4 fruit fly cellular contexts compared by ENCODE assay signal in genomic region chr3L:14451534-14451933, dm6.
TF ChIP-seq lines count a peak whose summit lies in the region.

No protein-coding gene starts in this region.

- no peak for TF ChIP-seq CTCF in whole organism, embryonic (GFP tag; optimal IDR thresholded peaks at IDR 0.05; lab: Kevin White, UChicago)

TF ChIP-seq in whole organism, embryonic, 481 proteins besides CTCF, POLR2A, EP300 and RAD21 (continues in another document):
- 0 out of 2 replicates have a peak, but pooled peaks have one; percentile 27 for TF ChIP-seq CG32772 (GFP tag; IDR thresholded peaks at IDR 0.05; lab: Robert Waterston, UW)
- no peak for TF ChIP-seq da (GFP tag; optimal IDR thresholded peaks at IDR 0.05; lab: Kevin White, UChicago)
- 0 out of 2 replicates have a peak, but pooled peaks have one; percentile 12 for TF ChIP-seq CG31441 (GFP tag; IDR thresholded peaks at IDR 0.05; lab: Robert Waterston, UW)
- peak; percentile 7 for TF ChIP-seq CG14710 (tag; optimal IDR thresholded peaks at IDR 0.05; lab: Kevin White, UChicago)
- no peak for TF ChIP-seq hkb (optimal IDR thresholded peaks at IDR 0.05; lab: Kevin White, UChicago)
- TF ChIP-seq hkb (GFP tag; IDR thresholded peaks at IDR 0.05; lab: Robert Waterston, UW) = no peak
- TF ChIP-seq CG8765 (GFP tag; IDR thresholded peaks at IDR 0.05; lab: Robert Waterston, UW) = peak; percentile 39; the same call in 1 of the 2 replicates
- TF ChIP-seq Pdp1 (GFP tag; optimal IDR thresholded peaks at IDR 0.05; lab: Kevin White, UChicago) = no peak
- peak; percentile 1 for TF ChIP-seq zf30C (GFP tag; optimal IDR thresholded peaks at IDR 0.05; lab: Kevin White, UChicago)
- peak; percentile 16 for TF ChIP-seq CG9727 (GFP tag; optimal IDR thresholded peaks at IDR 0.05; lab: Kevin White, UChicago)
- no peak for TF ChIP-seq CG17568 (GFP tag; optimal IDR thresholded peaks at IDR 0.05; lab: Kevin White, UChicago)
- peak; percentile 95 for TF ChIP-seq zen (tag; optimal IDR thresholded peaks at IDR 0.05; lab: Kevin White, UChicago)
- no peak for TF ChIP-seq Hmx (GFP tag; optimal IDR thresholded peaks at IDR 0.05; lab: Kevin White, UChicago)
- TF ChIP-seq CG7745 (tag; optimal IDR thresholded peaks at IDR 0.05; lab: Kevin White, UChicago) = no peak
- peak; percentile 36; the same call in 2 of the 3 replicates for TF ChIP-seq row (GFP tag; IDR thresholded peaks at IDR 0.05; lab: Robert Waterston, UW)
- TF ChIP-seq H15 (GFP tag; IDR thresholded peaks at IDR 0.05; lab: Robert Waterston, UW) = peak; percentile 56; the same call in 1 of the 3 replicates
- no peak for TF ChIP-seq CG11560 (tag; IDR thresholded peaks at IDR 0.05; lab: Robert Waterston, UW)
- TF ChIP-seq Taf1 (GFP tag; IDR thresholded peaks at IDR 0.05; lab: Robert Waterston, UW) = no peak
- no peak for TF ChIP-seq lov (optimal IDR thresholded peaks at IDR 0.05; lab: Kevin White, UChicago)
- peak; percentile 23; the same call in 1 of the 3 replicates for TF ChIP-seq lov (GFP tag; IDR thresholded peaks at IDR 0.05; lab: Robert Waterston, UW)
- TF ChIP-seq CG32532 (GFP tag; IDR thresholded peaks at IDR 0.05; lab: Robert Waterston, UW) = no peak
- TF ChIP-seq Nf-YA (GFP tag; IDR thresholded peaks at IDR 0.05; lab: Robert Waterston, UW) = 0 out of 2 replicates have a peak, but pooled peaks have one; percentile 18

TF ChIP-seq in whole organism, prepupa, 60 proteins besides CTCF, POLR2A, EP300 and RAD21 (continues in another document):
- TF ChIP-seq dsx (GFP tag; optimal IDR thresholded peaks at IDR 0.05; lab: Kevin White, UChicago; ENCODE audit: poor library complexity, severe bottlenecking) (no peak), topi (GFP tag; optimal IDR thresholded peaks at IDR 0.05; lab: Kevin White, UChicago) (peak; percentile 57), CG10669 (GFP tag; optimal IDR thresholded peaks at IDR 0.05; lab: Kevin White, UChicago) (peak; percentile 21), CG31627 (GFP tag; optimal IDR thresholded peaks at IDR 0.05; lab: Kevin White, UChicago) (peak; percentile 50), Sox102F (GFP tag; optimal IDR thresholded peaks at IDR 0.05; lab: Kevin White, UChicago) (peak; percentile 54), CG32006 (GFP tag; optimal IDR thresholded peaks at IDR 0.05; lab: Kevin White, UChicago) (peak; percentile 88), fkh (GFP tag; optimal IDR thresholded peaks at IDR 0.05; lab: Kevin White, UChicago) (no peak), Hr4 (GFP tag; optimal IDR thresholded peaks at IDR 0.05; lab: Kevin White, UChicago) (peak; percentile 87), CG11294 (GFP tag; IDR thresholded peaks at IDR 0.05; lab: Robert Waterston, UW) (peak; percentile 64), CG6854 (GFP tag; optimal IDR thresholded peaks at IDR 0.05; lab: Kevin White, UChicago) (no peak), Eip75B (GFP tag; optimal IDR thresholded peaks at IDR 0.05; lab: Kevin White, UChicago) (peak; percentile 50), Sox15 (GFP tag; optimal IDR thresholded peaks at IDR 0.05; lab: Kevin White, UChicago) (peak; percentile 2), CG4318 (GFP tag; optimal IDR thresholded peaks at IDR 0.05; lab: Kevin White, UChicago) (peak; percentile 66), achi (GFP tag; optimal IDR thresholded peaks at IDR 0.05; lab: Kevin White, UChicago) (peak; percentile 72), CG7368 (GFP tag; optimal IDR thresholded peaks at IDR 0.05; lab: Kevin White, UChicago) (peak; percentile 39), CG8319 (GFP tag; optimal IDR thresholded peaks at IDR 0.05; lab: Kevin White, UChicago) (peak; percentile 41), CG15336 (GFP tag; IDR thresholded peaks at IDR 0.05; lab: Robert Waterston, UW) (peak; percentile 85), Ets21C (GFP tag; optimal IDR thresholded peaks at IDR 0.05; lab: Kevin White, UChicago) (no peak), Smox (GFP tag; optimal IDR thresholded peaks at IDR 0.05; lab: Kevin White, UChicago) (peak; percentile 48), fd59A (GFP tag; optimal IDR thresholded peaks at IDR 0.05; lab: Kevin White, UChicago) (no peak), acj6 (GFP tag; optimal IDR thresholded peaks at IDR 0.05; lab: Kevin White, UChicago) (peak; percentile 62), CG8632 (GFP tag; optimal IDR thresholded peaks at IDR 0.05; lab: Kevin White, UChicago) (peak; percentile 49), Blimp-1 (GFP tag; optimal IDR thresholded peaks at IDR 0.05; lab: Kevin White, UChicago) (no peak)

TF ChIP-seq in whole organism, pupa, 21 proteins besides CTCF, POLR2A, EP300 and RAD21:
- no peak for TF ChIP-seq gl (tag; optimal IDR thresholded peaks at IDR 0.05; lab: Kevin White, UChicago)
- peak; percentile 3 for TF ChIP-seq CG34367 (tag; optimal IDR thresholded peaks at IDR 0.05; lab: Kevin White, UChicago)
- no peak for TF ChIP-seq CG13204 (GFP tag; optimal IDR thresholded peaks at IDR 0.05; lab: Kevin White, UChicago)
- TF ChIP-seq CG9948 (tag; optimal IDR thresholded peaks at IDR 0.05; lab: Kevin White, UChicago) = peak; percentile 51
- peak; percentile 89 for TF ChIP-seq CG4496 (GFP tag; IDR thresholded peaks at IDR 0.05; lab: Robert Waterston, UW)
- peak; percentile 78 for TF ChIP-seq fd96Ca (GFP tag; IDR thresholded peaks at IDR 0.05; lab: Robert Waterston, UW)
- peak; percentile 19 for TF ChIP-seq CG15710 (tag; optimal IDR thresholded peaks at IDR 0.05; lab: Kevin White, UChicago)
- peak; percentile 70 for TF ChIP-seq CG14655 (GFP tag; optimal IDR thresholded peaks at IDR 0.05; lab: Kevin White, UChicago)
- no peak for TF ChIP-seq EcR (GFP tag; optimal IDR thresholded peaks at IDR 0.05; lab: Kevin White, UChicago)
- peak; percentile 81 for TF ChIP-seq Ets98B (GFP tag; IDR thresholded peaks at IDR 0.05; lab: Robert Waterston, UW)
- peak; percentile 27 for TF ChIP-seq Pif1B (GFP tag; optimal IDR thresholded peaks at IDR 0.05; lab: Kevin White, UChicago)
- TF ChIP-seq CG8301 (tag; optimal IDR thresholded peaks at IDR 0.05; lab: Kevin White, UChicago) = peak; percentile 67
- TF ChIP-seq Snoo (tag; optimal IDR thresholded peaks at IDR 0.05; lab: Kevin White, UChicago) = peak; percentile 22
- TF ChIP-seq rn (GFP tag; IDR thresholded peaks at IDR 0.05; lab: Robert Waterston, UW) = peak; percentile 52; the same call in 1 of the 2 replicates
- TF ChIP-seq CG32121 (GFP tag; IDR thresholded peaks at IDR 0.05; lab: Robert Waterston, UW) = peak; percentile 82
- TF ChIP-seq CG10348 (GFP tag; IDR thresholded peaks at IDR 0.05; lab: Robert Waterston, UW) = peak; percentile 29; the same call in 1 of the 2 replicates
- peak; percentile 51 for TF ChIP-seq CG8159 (tag; optimal IDR thresholded peaks at IDR 0.05; lab: Kevin White, UChicago)
- TF ChIP-seq CG12605 (GFP tag; IDR thresholded peaks at IDR 0.05; lab: Robert Waterston, UW) = peak; percentile 72
- peak; percentile 46 for TF ChIP-seq CG17806 (tag; optimal IDR thresholded peaks at IDR 0.05; lab: Kevin White, UChicago)
- no peak for TF ChIP-seq D1 (tag; optimal IDR thresholded peaks at IDR 0.05; lab: Kevin White, UChicago)
- peak; percentile 58 for TF ChIP-seq Pif1A (GFP tag; optimal IDR thresholded peaks at IDR 0.05; lab: Kevin White, UChicago)
TF ChIP-seq in whole organism, pupa: peak in this region for 17.

TF ChIP-seq in whole organism, wandering third instar larva, 38 proteins besides CTCF, POLR2A, EP300 and RAD21:
- TF ChIP-seq Dif (GFP tag; optimal IDR thresholded peaks at IDR 0.05; lab: Kevin White, UChicago; ENCODE audit: partially characterized antibody) = no peak
- TF ChIP-seq Mio (GFP tag; optimal IDR thresholded peaks at IDR 0.05; lab: Kevin White, UChicago) = no peak
- no peak for TF ChIP-seq lola (GFP tag; optimal IDR thresholded peaks at IDR 0.05; lab: Kevin White, UChicago)
- no peak for TF ChIP-seq dsf (GFP tag; optimal IDR thresholded peaks at IDR 0.05; lab: Kevin White, UChicago; ENCODE audit: borderline replicate concordance)
- peak; percentile 12 for TF ChIP-seq Sp1 (GFP tag; optimal IDR thresholded peaks at IDR 0.05; lab: Kevin White, UChicago)
- TF ChIP-seq rgr (GFP tag; optimal IDR thresholded peaks at IDR 0.05; lab: Kevin White, UChicago) = peak; percentile 28
- peak in 1 of 2 experiments; percentile 50 for TF ChIP-seq foxo (GFP tag; optimal IDR thresholded peaks at IDR 0.05; lab: Kevin White, UChicago)
- TF ChIP-seq br (GFP tag; optimal IDR thresholded peaks at IDR 0.05; lab: Kevin White, UChicago) = peak; percentile 5
- peak; percentile 42 for TF ChIP-seq ey (GFP tag; optimal IDR thresholded peaks at IDR 0.05; lab: Kevin White, UChicago)
- peak; percentile 56 for TF ChIP-seq fru (GFP tag; optimal IDR thresholded peaks at IDR 0.05; lab: Kevin White, UChicago)
- TF ChIP-seq sv (GFP tag; optimal IDR thresholded peaks at IDR 0.05; lab: Kevin White, UChicago) = no peak
- peak; percentile 12 for TF ChIP-seq OdsH (GFP tag; optimal IDR thresholded peaks at IDR 0.05; lab: Kevin White, UChicago)
- TF ChIP-seq Dfd (GFP tag; optimal IDR thresholded peaks at IDR 0.05; lab: Kevin White, UChicago) = no peak
- TF ChIP-seq h (GFP tag; optimal IDR thresholded peaks at IDR 0.05; lab: Kevin White, UChicago) = peak; percentile 38
- no peak for TF ChIP-seq CG9705 (GFP tag; optimal IDR thresholded peaks at IDR 0.05; lab: Kevin White, UChicago)

Comparison
In these comparisons a context has a peak if more than half of its experiments do, and no peak if none do; other contexts are left out.
1. Of the 7 proteins assayed by ChIP-seq in both whole organism, embryonic and whole organism, prepupa: peak only in whole organism, embryonic: Blimp-1; only in whole organism, prepupa: Gug, Hr39 and Lpt; in both: Sox102F; in neither: 2.